Fruit fly (Drosophila melanogaster) whole organism, embryonic: ENCODE results near the gene CG1428.

Experiments
- Antp ChIP-seq: fragments of 200-800 bp; sonication (Bioruptor generic); optimal IDR thresholded peaks from 3 replicates; lab custom pipeline; 2016; ENCODE audit warnings: missing biosample characterization, missing genetic modification characterization
- Bgb ChIP-seq: fragments of 200-800 bp; sonication (Bioruptor generic); IDR thresholded peaks from 2 replicates; pipeline ENCODE4 v1.3.6; 2022; ENCODE audit warnings: missing biosample characterization, missing genetic modification characterization; ENCODE audit not compliant: partially characterized antibody
- Blimp-1 ChIP-seq: fragments of 200-800 bp; sonication (Bioruptor generic); optimal IDR thresholded peaks from 3 replicates; lab custom pipeline; 2018; ENCODE audit warnings: missing biosample characterization, missing genetic modification characterization, mild to moderate bottlenecking, moderate library complexity, missing genetic modification reagents
- CG10462 ChIP-seq: fragments of 200-800 bp; sonication (Bioruptor generic); optimal IDR thresholded peaks from 2 replicates; lab custom pipeline; 2016; ENCODE audit warnings: missing biosample characterization, missing genetic modification characterization
- CG10543 ChIP-seq: fragments of 200-800 bp; sonication (Bioruptor generic); optimal IDR thresholded peaks from 3 replicates; lab custom pipeline; 2017; ENCODE audit warnings: missing biosample characterization, mild to moderate bottlenecking, missing genetic modification characterization, moderate library complexity
- CG12744 ChIP-seq: fragments of 200-800 bp; sonication (Bioruptor generic); optimal IDR thresholded peaks from 2 replicates; lab custom pipeline; 2016; ENCODE audit warnings: missing biosample characterization, missing genetic modification characterization
- CG13775 ChIP-seq: fragments of 200-800 bp; sonication (Bioruptor generic); optimal IDR thresholded peaks from 3 replicates; lab custom pipeline; 2017; ENCODE audit warnings: missing biosample characterization, mild to moderate bottlenecking, missing genetic modification characterization
- CG14860 ChIP-seq: fragments of 200-800 bp; sonication (Bioruptor generic); IDR thresholded peaks from 3 replicates; pipeline ENCODE4 v1.3.6; 2022; ENCODE audit warnings: missing biosample characterization, missing genetic modification characterization; ENCODE audit not compliant: partially characterized antibody
- CG15269 ChIP-seq: fragments of 200-800 bp; sonication (Bioruptor generic); optimal IDR thresholded peaks from 2 replicates; lab custom pipeline; 2018; ENCODE audit warnings: missing biosample characterization, mild to moderate bottlenecking, missing genetic modification characterization, moderate library complexity
- CG15479 ChIP-seq: fragments of 200-800 bp; sonication (Bioruptor generic); optimal IDR thresholded peaks from 3 replicates; lab custom pipeline; 2019; ENCODE audit warnings: missing biosample characterization, mild to moderate bottlenecking, missing genetic modification characterization, moderate library complexity
- CG1647 ChIP-seq: fragments of 200-800 bp; sonication (Bioruptor generic); optimal IDR thresholded peaks from 3 replicates; lab custom pipeline; 2016; ENCODE audit warnings: missing biosample characterization, missing genetic modification characterization
- CG17612 ChIP-seq: fragments of 200-800 bp; sonication (Bioruptor generic); IDR thresholded peaks from 2 replicates; pipeline ENCODE4 v1.3.6; 2022; ENCODE audit warnings: missing biosample characterization, missing genetic modification characterization
- CG17802 ChIP-seq: fragments of 200-800 bp; sonication (Bioruptor generic); optimal IDR thresholded peaks from 2 replicates; lab custom pipeline; 2018; ENCODE audit warnings: missing biosample characterization, mild to moderate bottlenecking, missing genetic modification characterization, moderate library complexity
- CG17829 ChIP-seq: fragments of 200-800 bp; optimal IDR thresholded peaks from 2 replicates; lab custom pipeline; 2019; ENCODE audit warnings: missing biosample characterization, mild to moderate bottlenecking, missing genetic modification characterization, moderate library complexity
- CG17912 ChIP-seq: fragments of 200-800 bp; sonication (Bioruptor generic); optimal IDR thresholded peaks from 2 replicates; lab custom pipeline; 2018; ENCODE audit warnings: missing biosample characterization, mild to moderate bottlenecking, missing genetic modification characterization
- CG1832 ChIP-seq: fragments of 200-800 bp; sonication (Bioruptor generic); optimal IDR thresholded peaks from 2 replicates; lab custom pipeline; 2017; ENCODE audit warnings: missing biosample characterization, mild to moderate bottlenecking, missing genetic modification characterization, inconsistent platforms
- CG2120 ChIP-seq: fragments of 200-800 bp; sonication (Bioruptor generic); optimal IDR thresholded peaks from 3 replicates; lab custom pipeline; 2016; ENCODE audit warnings: missing biosample characterization, missing genetic modification characterization
- CG2199 ChIP-seq: fragments of 200-800 bp; sonication (Bioruptor generic); IDR thresholded peaks from 3 replicates; pipeline ENCODE4 v1.3.6; 2022; ENCODE audit warnings: missing biosample characterization, missing genetic modification characterization
- CG31224 ChIP-seq: fragments of 200-800 bp; sonication (Bioruptor generic); IDR thresholded peaks from 2 replicates; pipeline ENCODE4 v1.3.6; 2022; ENCODE audit warnings: missing biosample characterization, missing genetic modification characterization
- CG3407 ChIP-seq: fragments of 200-800 bp; sonication (Bioruptor generic); optimal IDR thresholded peaks from 2 replicates; lab custom pipeline; 2018; ENCODE audit warnings: missing biosample characterization, mild to moderate bottlenecking, missing genetic modification characterization
- CG34422 ChIP-seq: fragments of 200-800 bp; sonication (Bioruptor generic); IDR thresholded peaks from 3 replicates; pipeline ENCODE4 v1.3.6; 2022; ENCODE audit warnings: missing biosample characterization, missing genetic modification characterization
- CG5180 ChIP-seq: fragments of 200-800 bp; sonication (Bioruptor generic); optimal IDR thresholded peaks from 3 replicates; lab custom pipeline; 2017; ENCODE audit warnings: missing biosample characterization, missing genetic modification characterization, mild to moderate bottlenecking, moderate library complexity, missing genetic modification reagents
- CG6765 ChIP-seq: fragments of 200-800 bp; sonication (Bioruptor generic); optimal IDR thresholded peaks from 3 replicates; lab custom pipeline; 2017; ENCODE audit warnings: missing biosample characterization, mild to moderate bottlenecking, missing genetic modification characterization
- CG6813 ChIP-seq: fragments of 200-800 bp; sonication (Bioruptor generic); optimal IDR thresholded peaks from 2 replicates; lab custom pipeline; 2017; ENCODE audit warnings: missing biosample characterization, missing genetic modification characterization, mild to moderate bottlenecking, moderate library complexity, missing genetic modification reagents
- CG7556 ChIP-seq: fragments of 200-800 bp; sonication (Bioruptor generic); optimal IDR thresholded peaks from 2 replicates; lab custom pipeline; 2017; ENCODE audit warnings: missing biosample characterization, mild to moderate bottlenecking, missing genetic modification characterization
- CTCF ChIP-seq: fragments of 200-800 bp; sonication (Bioruptor generic); optimal IDR thresholded peaks from 2 replicates; lab custom pipeline; 2017; ENCODE audit warnings: missing biosample characterization, mild to moderate bottlenecking, missing genetic modification characterization, moderate library complexity
- D19A ChIP-seq: fragments of 200-800 bp; optimal IDR thresholded peaks from 3 replicates; lab custom pipeline; 2019; ENCODE audit warnings: missing biosample characterization, mild to moderate bottlenecking, missing genetic modification characterization, moderate library complexity
- Eip74EF ChIP-seq, 2 experiments: fragments of 200-800 bp in 1 of 2; fragments of >200 bp in 1 of 2; sonication (Bioruptor generic) in 1 of 2; optimal IDR thresholded peaks; 2 replicates each; lab custom pipeline; 2017 to 2019; ENCODE audit warnings: missing biosample characterization in 2 of 2, missing genetic modification characterization in 2 of 2, mild to moderate bottlenecking in 1 of 2, moderate library complexity in 1 of 2
- Ets65A ChIP-seq: fragments of 200-800 bp; sonication (Bioruptor generic); peaks from one replicate; lab custom pipeline; 2016; ENCODE audit warnings: missing biosample characterization, missing genetic modification characterization
- Lim3 ChIP-seq: fragments of 200-800 bp; sonication (Bioruptor generic); IDR thresholded peaks from 2 replicates; pipeline ENCODE4 v1.3.6; 2022; ENCODE audit warnings: missing biosample characterization, missing genetic modification characterization
- Med ChIP-seq: fragments of 200-800 bp; sonication (Bioruptor generic); peaks from one replicate; lab custom pipeline; 2016; ENCODE audit warnings: missing biosample characterization, missing genetic modification characterization, mild to moderate bottlenecking, inconsistent platforms, moderate library complexity
- Nf-YB ChIP-seq: fragments of 200-800 bp; sonication (Bioruptor generic); optimal IDR thresholded peaks from 3 replicates; lab custom pipeline; 2019; ENCODE audit warnings: missing biosample characterization, mild to moderate bottlenecking, missing genetic modification characterization, moderate library complexity
- Nf-YC ChIP-seq: fragments of 200-800 bp; optimal IDR thresholded peaks from 3 replicates; lab custom pipeline; 2019; ENCODE audit warnings: missing biosample characterization, mild to moderate bottlenecking, missing genetic modification characterization, moderate library complexity
- Poxn ChIP-seq: fragments of 200-800 bp; sonication (Bioruptor generic); IDR thresholded peaks from 2 replicates; pipeline ENCODE4 v1.3.6; 2022; ENCODE audit warnings: missing biosample characterization, missing genetic modification characterization
- Rx ChIP-seq: fragments of 200-800 bp; sonication (Bioruptor generic); IDR thresholded peaks from 2 replicates; pipeline ENCODE4 v1.3.6; 2022; ENCODE audit warnings: missing biosample characterization, missing genetic modification characterization
- Sry-β ChIP-seq: fragments of 200-800 bp; sonication (Bioruptor generic); optimal IDR thresholded peaks from 2 replicates; lab custom pipeline; 2018; ENCODE audit warnings: missing biosample characterization, mild to moderate bottlenecking, missing genetic modification characterization, moderate library complexity
- abd-A ChIP-seq: fragments of 200-800 bp; sonication (Bioruptor generic); optimal IDR thresholded peaks from 3 replicates; lab custom pipeline; 2019; ENCODE audit warnings: missing biosample characterization, mild to moderate bottlenecking, missing genetic modification characterization, moderate library complexity
- ato ChIP-seq: fragments of 200-800 bp; sonication (Bioruptor generic); IDR thresholded peaks from 2 replicates; pipeline ENCODE4 v1.3.6; 2022; ENCODE audit warnings: missing biosample characterization, missing genetic modification characterization; ENCODE audit not compliant: partially characterized antibody
- cato ChIP-seq: fragments of 200-800 bp; sonication (Bioruptor generic); optimal IDR thresholded peaks from 2 replicates; lab custom pipeline; 2016; ENCODE audit warnings: missing biosample characterization, missing genetic modification characterization, borderline replicate concordance
- chinmo ChIP-seq: fragments of 200-800 bp; sonication (Bioruptor generic); IDR thresholded peaks from 4 replicates; pipeline ENCODE4 v1.3.6; 2022; ENCODE audit warnings: missing biosample characterization, missing genetic modification characterization; ENCODE audit not compliant: partially characterized antibody
- crol ChIP-seq: fragments of 200-800 bp; sonication (Bioruptor generic); IDR thresholded peaks from 2 replicates; pipeline ENCODE4 v1.3.6; 2022; ENCODE audit warnings: missing biosample characterization, missing genetic modification characterization
- dimm ChIP-seq: fragments of 200-800 bp; sonication (Bioruptor generic); IDR thresholded peaks from 2 replicates; pipeline ENCODE4 v1.3.6; 2022; ENCODE audit warnings: missing biosample characterization, missing genetic modification characterization
- dysf ChIP-seq: fragments of 200-800 bp; sonication (Bioruptor generic); IDR thresholded peaks from 3 replicates; pipeline ENCODE4 v1.3.6; 2022; ENCODE audit warnings: missing biosample characterization, missing genetic modification characterization
- emc ChIP-seq: fragments of 200-800 bp; sonication (Bioruptor generic); optimal IDR thresholded peaks from 2 replicates; lab custom pipeline; 2016; ENCODE audit warnings: missing biosample characterization, missing genetic modification characterization
- fd102C ChIP-seq: fragments of 200-800 bp; sonication (Bioruptor generic); optimal IDR thresholded peaks from 2 replicates; lab custom pipeline; 2018; ENCODE audit warnings: missing biosample characterization, mild to moderate bottlenecking, missing genetic modification characterization, moderate library complexity
- grau ChIP-seq: fragments of 200-800 bp; optimal IDR thresholded peaks from 3 replicates; lab custom pipeline; 2019; ENCODE audit warnings: missing biosample characterization, mild to moderate bottlenecking, missing genetic modification characterization, moderate library complexity
- klu ChIP-seq: fragments of 200-800 bp; sonication (Bioruptor generic); IDR thresholded peaks from 2 replicates; pipeline ENCODE4 v1.3.6; 2022; ENCODE audit warnings: missing biosample characterization, missing genetic modification characterization
- kni ChIP-seq: fragments of 200-800 bp; sonication (Bioruptor generic); optimal IDR thresholded peaks from 3 replicates; lab custom pipeline; 2017; ENCODE audit warnings: mild to moderate bottlenecking, missing biosample characterization, missing genetic modification reagents, missing genetic modification characterization
- slbo ChIP-seq: fragments of 200-800 bp; sonication (Bioruptor generic); IDR thresholded peaks from 2 replicates; pipeline ENCODE4 v1.3.6; 2022; ENCODE audit warnings: missing biosample characterization, missing genetic modification characterization
- sqz ChIP-seq: fragments of 200-800 bp; sonication (Bioruptor generic); optimal IDR thresholded peaks from 3 replicates; lab custom pipeline; 2018; ENCODE audit warnings: missing biosample characterization, mild to moderate bottlenecking, missing genetic modification characterization
- twi ChIP-seq: fragments of 200-800 bp; optimal IDR thresholded peaks from 2 replicates; lab custom pipeline; 2019; ENCODE audit warnings: missing biosample characterization, mild to moderate bottlenecking, missing genetic modification characterization, moderate library complexity

CG1428 gene

DNA sequence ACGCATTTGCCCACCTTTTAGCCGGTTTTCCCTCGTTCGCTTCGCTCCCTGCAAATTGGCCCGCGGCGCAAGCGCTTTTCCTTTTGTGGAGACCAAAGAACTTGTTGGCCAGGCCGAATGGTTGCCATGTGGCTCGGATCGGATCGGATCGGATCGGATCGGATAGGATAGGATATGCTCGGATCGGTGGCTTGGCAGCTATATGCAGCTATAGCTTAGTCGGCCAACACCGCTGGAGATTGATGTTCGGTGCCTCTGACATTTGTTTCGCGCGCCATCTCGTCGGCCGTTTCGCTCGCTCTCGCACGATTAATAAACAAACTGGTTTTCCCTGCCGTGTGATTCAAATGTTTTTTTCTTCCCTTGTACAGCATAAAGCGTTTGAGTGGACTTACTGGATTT is 42.5 kb upstream of the CG1428 start:
- peak; percentile 56 for TF ChIP-seq Med (GFP tag; lab: Kevin White, UChicago)
- TF ChIP-seq Nf-YC (tag; lab: Kevin White, UChicago): peak; percentile 44
- no peak for TF ChIP-seq CG14860 (GFP tag; lab: Robert Waterston, UW)
- no peak for TF ChIP-seq dimm (GFP tag; lab: Robert Waterston, UW)
- peak; percentile 23 for TF ChIP-seq twi (tag; lab: Kevin White, UChicago)
- peak; percentile 65 for TF ChIP-seq abd-A
- no peak for TF ChIP-seq Blimp-1 (GFP tag; lab: Kevin White, UChicago)
- peak; percentile 2 for TF ChIP-seq Sry-β (GFP tag; lab: Kevin White, UChicago)
- no peak for TF ChIP-seq Ets65A (GFP tag; lab: Kevin White, UChicago)
- TF ChIP-seq klu (GFP tag; lab: Robert Waterston, UW): no peak
- no peak for TF ChIP-seq emc (GFP tag; lab: Kevin White, UChicago)
- TF ChIP-seq CG7556 (GFP tag; lab: Kevin White, UChicago): no peak
- no peak for TF ChIP-seq CG17612 (GFP tag; lab: Robert Waterston, UW)
- TF ChIP-seq chinmo (GFP tag; lab: Robert Waterston, UW): 0 out of 4 replicates have a peak, but pooled peaks have one; percentile 49
- TF ChIP-seq CG5180 (GFP tag; lab: Kevin White, UChicago): no peak
- TF ChIP-seq CG13775 (GFP tag; lab: Kevin White, UChicago): no peak
- no peak for TF ChIP-seq CG3407 (GFP tag; lab: Kevin White, UChicago)
- TF ChIP-seq slbo (GFP tag; lab: Robert Waterston, UW): 0 out of 2 replicates have a peak, but pooled peaks have one; percentile 13
- peak; percentile 1 for TF ChIP-seq CG15269 (tag; lab: Kevin White, UChicago)
- TF ChIP-seq Poxn (GFP tag; lab: Robert Waterston, UW): no peak
- no peak for TF ChIP-seq grau (tag; lab: Kevin White, UChicago)
- TF ChIP-seq CG6765 (GFP tag; lab: Kevin White, UChicago): no peak
- no peak for TF ChIP-seq Rx
- TF ChIP-seq D19A (tag; lab: Kevin White, UChicago): no peak
- TF ChIP-seq dysf (GFP tag; lab: Robert Waterston, UW): no peak
- TF ChIP-seq crol (GFP tag; lab: Robert Waterston, UW): no peak
- TF ChIP-seq CG10543 (GFP tag; lab: Kevin White, UChicago): no peak
- peak; percentile 55 for TF ChIP-seq CG1832 (GFP tag; lab: Kevin White, UChicago)
- TF ChIP-seq CTCF: no peak
- no peak for TF ChIP-seq Antp (GFP tag; lab: Kevin White, UChicago)
- TF ChIP-seq Lim3 (GFP tag; lab: Robert Waterston, UW): no peak
- 0 out of 3 replicates have a peak, but pooled peaks have one; percentile 15 for TF ChIP-seq CG2199 (GFP tag; lab: Robert Waterston, UW)
- no peak for TF ChIP-seq cato (GFP tag; lab: Kevin White, UChicago)
- TF ChIP-seq CG12744 (GFP tag; lab: Kevin White, UChicago): no peak
- TF ChIP-seq CG17802 (tag; lab: Kevin White, UChicago): no peak
- TF ChIP-seq CG17912 (GFP tag; lab: Kevin White, UChicago): no peak
- no peak for TF ChIP-seq CG17829
- no peak for TF ChIP-seq Bgb (GFP tag; lab: Robert Waterston, UW)
- peak; percentile 51 for TF ChIP-seq Nf-YB (GFP tag; lab: Kevin White, UChicago)
- TF ChIP-seq CG2120 (GFP tag; lab: Kevin White, UChicago): no peak
- TF ChIP-seq CG15479 (GFP tag; lab: Kevin White, UChicago): no peak
- no peak for TF ChIP-seq CG1647 (GFP tag; lab: Kevin White, UChicago)
- no peak for TF ChIP-seq ato
- TF ChIP-seq CG6813 (GFP tag; lab: Kevin White, UChicago): no peak
- TF ChIP-seq CG34422 (GFP tag; lab: Robert Waterston, UW): no peak
- peak; percentile 54 for TF ChIP-seq sqz (GFP tag; lab: Kevin White, UChicago)
- TF ChIP-seq fd102C (GFP tag; lab: Kevin White, UChicago): no peak
- TF ChIP-seq CG10462 (GFP tag; lab: Kevin White, UChicago): no peak
- TF ChIP-seq Eip74EF (GFP tag; optimal IDR thresholded peaks at IDR 0.05; lab: Kevin White, UChicago): no peak
- TF ChIP-seq kni (GFP tag; lab: Kevin White, UChicago): peak; percentile 49
- no peak for TF ChIP-seq CG31224 (GFP tag; lab: Robert Waterston, UW)
